Worm (Caenorhabditis elegans): ENCODE data around the gene ift-43.

ift-43 gene

DNA sequence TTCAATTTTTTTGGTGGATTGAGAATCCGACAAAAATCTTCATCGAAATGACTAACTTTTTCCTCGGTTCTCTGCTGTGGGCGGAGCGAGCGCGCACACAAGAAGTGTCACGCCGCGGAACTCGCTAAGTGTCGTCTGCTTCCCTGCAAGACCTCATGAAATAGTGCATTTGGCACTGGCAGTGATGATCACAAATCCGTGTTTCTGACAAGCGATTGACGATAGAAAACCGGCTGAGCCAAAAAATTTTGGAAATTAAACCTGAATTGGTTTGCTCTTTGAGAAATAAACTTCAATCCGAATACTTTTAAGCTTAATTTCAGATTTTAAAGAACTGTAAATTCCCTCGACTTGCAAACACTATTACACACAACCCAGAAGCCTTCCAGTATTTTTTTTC is 40.9 kb upstream of the ift-43 start (continued):
- peak; percentile 34 for TF ChIP-seq skn-1 (tag; optimal IDR thresholded peaks at IDR 0.05)
- peak; percentile 78 for TF ChIP-seq nhr-20 (tag; optimal IDR thresholded peaks at IDR 0.05)
- peak; percentile 84 for TF ChIP-seq ama-1 (optimal IDR thresholded peaks at IDR 0.05)
- peak; percentile 55 to 77 for TF ChIP-seq lsy-2 (tag; optimal IDR thresholded peaks at IDR 0.05)

DNA sequence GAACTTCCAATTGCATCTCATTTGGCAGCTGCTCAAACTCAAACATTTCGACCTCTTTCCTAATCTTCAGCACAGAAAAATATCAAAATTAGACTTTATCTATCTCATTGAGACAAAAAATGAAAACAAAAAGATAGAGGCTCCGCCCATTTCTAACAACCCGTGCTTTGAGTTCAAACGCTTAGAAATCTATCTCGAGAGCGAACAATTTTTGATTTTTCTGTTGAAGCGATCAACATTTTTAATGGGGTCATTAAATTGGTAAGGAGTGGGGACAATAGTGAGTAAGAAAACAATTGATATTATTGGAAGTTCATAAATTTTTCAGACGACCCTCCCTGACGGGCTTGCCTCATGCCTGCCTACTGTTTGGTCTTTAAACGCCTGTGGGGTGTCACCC is 38.3 kb upstream of the ift-43 start, which contains the start of the genes C25H3.10 and C25H3.1:
C25H3.10 (minus strand) TSS at position 101 of the 400 bp plus-strand sequence.
C25H3.1 (plus strand) TSS at position 203 of the 400 bp plus-strand sequence.
- no peak for TF ChIP-seq unc-86 (tag; optimal IDR thresholded peaks at IDR 0.05)
- TF ChIP-seq zag-1 (tag; optimal IDR thresholded peaks at IDR 0.05): no peak
- TF ChIP-seq tlp-1 (tag; optimal IDR thresholded peaks at IDR 0.05): no peak
- no peak for TF ChIP-seq mdl-1 (tag; optimal IDR thresholded peaks at IDR 0.05)
- no peak for TF ChIP-seq dsc-1 (tag; optimal IDR thresholded peaks at IDR 0.05)
- TF ChIP-seq mab-9 (GFP tag; IDR thresholded peaks at IDR 0.05): no peak
- no peak for TF ChIP-seq ceh-8 (GFP tag; optimal IDR thresholded peaks at IDR 0.05)
- peak; percentile 10 for TF ChIP-seq nhr-19 (GFP tag; conservative IDR thresholded peaks at IDR 0.05)
- no peak for TF ChIP-seq unc-30 (tag; optimal IDR thresholded peaks at IDR 0.05)
- TF ChIP-seq snu-23 (GFP tag; optimal IDR thresholded peaks at IDR 0.05): peak; percentile 33
- TF ChIP-seq lsy-2 (tag; optimal IDR thresholded peaks at IDR 0.05): peak; percentile 2 to 4
- TF ChIP-seq nhr-20 (tag; optimal IDR thresholded peaks at IDR 0.05): peak; percentile 19
- TF ChIP-seq blmp-1 (tag; optimal IDR thresholded peaks at IDR 0.05): peak; percentile 20
- no peak for TF ChIP-seq ceh-82 (tag; optimal IDR thresholded peaks at IDR 0.05)
- TF ChIP-seq xbp-1 (tag; optimal IDR thresholded peaks at IDR 0.05): no peak
- TF ChIP-seq irx-1 (tag; optimal IDR thresholded peaks at IDR 0.05): no peak
- no peak for TF ChIP-seq F16B12.6 (tag; optimal IDR thresholded peaks at IDR 0.05)
- peak; percentile 44 for TF ChIP-seq rnt-1 (tag; optimal IDR thresholded peaks at IDR 0.05)
- TF ChIP-seq nhr-71 (tag; optimal IDR thresholded peaks at IDR 0.05): peak; percentile 39
- TF ChIP-seq nhr-84 (tag; optimal IDR thresholded peaks at IDR 0.05): no peak
- TF ChIP-seq ceh-90 (tag; optimal IDR thresholded peaks at IDR 0.05): no peak
- TF ChIP-seq unc-130 (tag; optimal IDR thresholded peaks at IDR 0.05): no peak
- peak; percentile 57 for TF ChIP-seq snpc-4 (tag; optimal IDR thresholded peaks at IDR 0.05)
- no peak for TF ChIP-seq lin-39 (tag; optimal IDR thresholded peaks at IDR 0.05)
- TF ChIP-seq elt-2 (tag; optimal IDR thresholded peaks at IDR 0.05): no peak
- TF ChIP-seq lin-14 (GFP tag; optimal IDR thresholded peaks at IDR 0.05): peak; percentile 6
- TF ChIP-seq hlh-17 (GFP tag; optimal IDR thresholded peaks at IDR 0.05; ENCODE audit: borderline replicate concordance): no peak
- TF ChIP-seq lin-15B (tag; optimal IDR thresholded peaks at IDR 0.05): no peak
- no peak for TF ChIP-seq pag-3 (tag; optimal IDR thresholded peaks at IDR 0.05; ENCODE audit: borderline replicate concordance, insufficient read depth)
- no peak for TF ChIP-seq nhr-77 (tag; optimal IDR thresholded peaks at IDR 0.05)
- TF ChIP-seq fkh-8 (tag; optimal IDR thresholded peaks at IDR 0.05): no peak
- TF ChIP-seq jun-1 (tag; optimal IDR thresholded peaks at IDR 0.05): no peak
- no peak for TF ChIP-seq C04F5.9 (tag; optimal IDR thresholded peaks at IDR 0.05)
- no peak for TF ChIP-seq grh-1 (GFP tag; IDR thresholded peaks at IDR 0.05)
- TF ChIP-seq pqm-1 (tag; optimal IDR thresholded peaks at IDR 0.05): no peak
- no peak for TF ChIP-seq zip-4 (GFP tag; optimal IDR thresholded peaks at IDR 0.05)
- TF ChIP-seq C34B4.2 (tag; optimal IDR thresholded peaks at IDR 0.05): no peak

DNA sequence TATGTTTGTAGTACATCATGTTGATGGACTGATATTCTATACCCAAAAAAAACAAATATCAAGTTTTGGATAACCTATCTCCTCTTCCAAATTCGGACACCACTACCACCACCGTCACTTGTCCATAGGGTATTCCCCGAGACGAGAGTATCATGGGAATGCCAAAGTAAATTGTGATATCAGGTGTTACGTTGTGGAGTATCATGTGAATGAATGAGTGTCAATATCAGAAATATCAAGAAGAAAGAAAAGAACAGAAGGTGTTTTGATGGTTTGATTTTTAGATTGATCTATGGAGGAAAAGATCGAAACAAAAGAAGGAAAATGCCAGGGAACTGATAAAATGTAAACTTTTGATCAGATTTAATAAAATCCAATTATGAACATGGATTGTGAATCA is 37.7 kb upstream of the ift-43 start:
- peak; percentile 77 for TF ChIP-seq nhr-20 (tag; optimal IDR thresholded peaks at IDR 0.05)
- peak; percentile 88 for TF ChIP-seq nhr-71 (tag; optimal IDR thresholded peaks at IDR 0.05)
- TF ChIP-seq fkh-4 (tag; optimal IDR thresholded peaks at IDR 0.05; ENCODE audit: borderline replicate concordance): no peak
- peak; percentile 46 for TF ChIP-seq vab-15 (tag; optimal IDR thresholded peaks at IDR 0.05)
- TF ChIP-seq unc-130 (tag; optimal IDR thresholded peaks at IDR 0.05): peak; percentile 81
- peak; percentile 35 for TF ChIP-seq ztf-4 (tag; optimal IDR thresholded peaks at IDR 0.05)
- TF ChIP-seq mep-1 (tag; optimal IDR thresholded peaks at IDR 0.05): peak; percentile 52
- TF ChIP-seq snu-23 (GFP tag; optimal IDR thresholded peaks at IDR 0.05): peak; percentile 77
- peak; percentile 81 for TF ChIP-seq pag-3 (tag; optimal IDR thresholded peaks at IDR 0.05; ENCODE audit: borderline replicate concordance, insufficient read depth)
- TF ChIP-seq C16A3.4 (tag; optimal IDR thresholded peaks at IDR 0.05): peak; percentile 50
- peak; percentile 36 for TF ChIP-seq nhr-11 (tag; optimal IDR thresholded peaks at IDR 0.05)
- peak; percentile 57 for TF ChIP-seq lin-13 (GFP tag; optimal IDR thresholded peaks at IDR 0.05)
- no peak for TF ChIP-seq sptf-1 (tag; optimal IDR thresholded peaks at IDR 0.05)
- TF ChIP-seq mdl-1 (tag; optimal IDR thresholded peaks at IDR 0.05): peak in 1 of 2 experiments; percentile 26
- peak; percentile 4 for TF ChIP-seq skn-1 (tag; optimal IDR thresholded peaks at IDR 0.05)
- no peak for TF ChIP-seq ama-1 (optimal IDR thresholded peaks at IDR 0.05)
- peak in 2 of 3 experiments; percentile 23 to 44 for TF ChIP-seq dpl-1 (GFP tag; optimal IDR thresholded peaks at IDR 0.05)
- peak in 2 of 6 experiments; percentile 51 to 85 for TF ChIP-seq elt-3 (tag; optimal IDR thresholded peaks at IDR 0.05)
- no peak for TF ChIP-seq nhr-77 (tag; optimal IDR thresholded peaks at IDR 0.05)
- no peak for TF ChIP-seq unc-62 (GFP tag; optimal IDR thresholded peaks at IDR 0.05)

All from whole organism, L1 larva.